Worm (Caenorhabditis elegans) whole organism, midembryonic: ENCODE results near the gene lec-1.

ENCODE experiments used
- T22C8.4 ChIP-seq: fragments of 200-800 bp; sonication (Bioruptor generic); IDR thresholded peaks from 2 replicates; pipeline ENCODE4 v1.3.6; 2022; ENCODE audit warnings: missing genetic modification characterization, missing compliant biosample characterization
- cog-1 ChIP-seq: sonication (generic microtip); optimal IDR thresholded peaks from 2 replicates; lab custom pipeline; 2016; ENCODE audit warnings: missing genetic modification characterization, missing compliant biosample characterization
- med-1 ChIP-seq: sonication (generic microtip); optimal IDR thresholded peaks from 2 replicates; lab custom pipeline; 2017; ENCODE audit warnings: missing genetic modification characterization, mild to moderate bottlenecking, missing compliant biosample characterization, antibody characterized with exemption, missing genetic modification reagents; ENCODE audit not compliant: insufficient read depth
- ref-1 ChIP-seq: fragments of 200-800 bp; sonication (Bioruptor generic); conservative IDR thresholded peaks from 2 replicates; pipeline ENCODE4 v1.3.6; 2022; ENCODE audit warnings: missing genetic modification reagents, missing genetic modification characterization, missing compliant biosample characterization
- tab-1 ChIP-seq: fragments of 200-800 bp; sonication (Bioruptor generic); IDR thresholded peaks from 2 replicates; pipeline ENCODE4 v1.3.6; 2022; ENCODE audit warnings: missing genetic modification characterization, missing compliant biosample characterization
- ztf-29 ChIP-seq: fragments of 200-800 bp; sonication (Bioruptor generic); IDR thresholded peaks from 2 replicates; pipeline ENCODE4 v1.3.6; 2022; ENCODE audit warnings: missing genetic modification reagents, missing genetic modification characterization, missing compliant biosample characterization

DNA sequence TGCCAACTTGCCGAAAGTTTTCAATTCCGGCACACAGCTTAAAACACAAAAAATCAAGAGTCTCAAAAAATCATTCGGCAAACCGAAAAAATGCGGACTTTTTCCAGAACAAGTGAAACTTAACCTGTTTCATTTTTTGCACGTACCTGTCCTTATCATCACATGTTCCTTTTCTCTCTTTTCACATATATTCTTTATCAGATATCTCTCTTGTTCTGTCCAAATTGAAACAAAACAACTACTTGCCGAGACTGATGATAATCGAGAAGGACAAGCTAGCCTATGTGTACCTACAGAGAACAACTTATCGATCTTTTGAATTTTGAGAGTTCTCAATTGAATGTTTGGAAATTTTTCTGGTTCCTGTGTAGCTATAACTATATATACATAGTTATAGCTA is 45.4 kb upstream of the lec-1 start:
- TF ChIP-seq T22C8.4 (GFP tag; lab: Robert Waterston, UW) = no peak
- no peak for TF ChIP-seq med-1 (GFP tag; lab: Kevin White, UChicago)
- TF ChIP-seq ref-1 = no peak
- TF ChIP-seq cog-1 (tag; lab: Kevin White, UChicago) = no peak
- no peak for TF ChIP-seq ztf-29 (GFP tag; lab: Robert Waterston, UW)
- TF ChIP-seq tab-1 = no peak
